Worm (Caenorhabditis elegans): ENCODE measurements around the gene lgc-40.

Gene lgc-40

ce11 chrX:2372134-2372533, 12.2 kb downstream of the lgc-40 start:
- TF ChIP-seq tbx-8 (GFP tag; optimal IDR thresholded peaks at IDR 0.05) = no peak
- TF ChIP-seq lsy-2 (tag; optimal IDR thresholded peaks at IDR 0.05) = no peak
- TF ChIP-seq hlh-1 (tag; optimal IDR thresholded peaks at IDR 0.05) = no peak
- TF ChIP-seq sptf-1 (tag; optimal IDR thresholded peaks at IDR 0.05) = no peak
- TF ChIP-seq elt-3 (tag; optimal IDR thresholded peaks at IDR 0.05) = no peak
- TF ChIP-seq elt-1 (tag; optimal IDR thresholded peaks at IDR 0.05; ENCODE audit: borderline replicate concordance, insufficient read depth) = no peak
- no peak for TF ChIP-seq nhr-237 (tag; optimal IDR thresholded peaks at IDR 0.05)
- no peak for TF ChIP-seq bed-3 (GFP tag; optimal IDR thresholded peaks at IDR 0.05)
- no peak for TF ChIP-seq cnd-1 (tag; optimal IDR thresholded peaks at IDR 0.05)
- TF ChIP-seq unc-62 (GFP tag; optimal IDR thresholded peaks at IDR 0.05) = no peak
- no peak for TF ChIP-seq pha-4 (tag; optimal IDR thresholded peaks at IDR 0.05)

- TF ChIP-seq ceh-43 (GFP tag; optimal IDR thresholded peaks at IDR 0.05) = no peak
- no peak for TF ChIP-seq sem-2 (GFP tag; optimal IDR thresholded peaks at IDR 0.05)
- no peak for TF ChIP-seq drap-1 (GFP tag; optimal IDR thresholded peaks at IDR 0.05)
- TF ChIP-seq unc-39 (tag; optimal IDR thresholded peaks at IDR 0.05) = no peak
- TF ChIP-seq snpc-4 (tag; optimal IDR thresholded peaks at IDR 0.05) = no peak
- TF ChIP-seq nhr-76 (tag; optimal IDR thresholded peaks at IDR 0.05) = no peak
- TF ChIP-seq elt-3 (tag; optimal IDR thresholded peaks at IDR 0.05) = no peak
- TF ChIP-seq elt-1 (tag; optimal IDR thresholded peaks at IDR 0.05; ENCODE audit: borderline replicate concordance, insufficient read depth) = no peak
- no peak for TF ChIP-seq lin-13 (tag; optimal IDR thresholded peaks at IDR 0.05)
Observed at ce11 chrX:2375300-2376035, 15.6 kb downstream of the lgc-40 start, which contains the start of gene F47G3.3. Gene F47G3.3 (plus strand): TSS chrX:2375985.

- TF ChIP-seq elt-1 (tag; optimal IDR thresholded peaks at IDR 0.05; ENCODE audit: borderline replicate concordance, insufficient read depth) (no peak), nhr-76 (tag; optimal IDR thresholded peaks at IDR 0.05) (no peak), mls-2 (tag; optimal IDR thresholded peaks at IDR 0.05) (no peak), ceh-83 (GFP tag; optimal IDR thresholded peaks at IDR 0.05) (no peak), lsy-2 (tag; optimal IDR thresholded peaks at IDR 0.05) (no peak), mab-5 (tag; optimal IDR thresholded peaks at IDR 0.05) (no peak), ztf-11 (tag; optimal IDR thresholded peaks at IDR 0.05) (no peak), lin-32 (GFP tag; optimal IDR thresholded peaks at IDR 0.05) (no peak), sem-2 (GFP tag; optimal IDR thresholded peaks at IDR 0.05) (no peak), sptf-1 (tag; optimal IDR thresholded peaks at IDR 0.05) (no peak), ceh-39 (tag; optimal IDR thresholded peaks at IDR 0.05) (no peak), ceh-43 (GFP tag; optimal IDR thresholded peaks at IDR 0.05) (no peak)
Observed at ce11 chrX:2380818-2381217, 20.9 kb downstream of the lgc-40 start.

ce11 chrX:2381282-2381681, 21.4 kb downstream of the lgc-40 start, which contains the start of gene F47G3.4:
Gene F47G3.4 (plus strand): TSS chrX:2381582.
- TF ChIP-seq snpc-4 (tag; optimal IDR thresholded peaks at IDR 0.05) (no peak), unc-39 (tag; optimal IDR thresholded peaks at IDR 0.05) (no peak), mls-2 (tag; optimal IDR thresholded peaks at IDR 0.05) (no peak), unc-62 (GFP tag; optimal IDR thresholded peaks at IDR 0.05) (no peak), ceh-43 (GFP tag; optimal IDR thresholded peaks at IDR 0.05) (no peak), bed-3 (GFP tag; optimal IDR thresholded peaks at IDR 0.05) (no peak)

- TF ChIP-seq nhr-2 (tag; optimal IDR thresholded peaks at IDR 0.05) (no peak), ces-1 (GFP tag; optimal IDR thresholded peaks at IDR 0.05) (peak; percentile 9), lin-13 (tag; optimal IDR thresholded peaks at IDR 0.05) (peak; percentile 38), pha-4 (tag; optimal IDR thresholded peaks at IDR 0.05) (peak; percentile 21), ztf-11 (tag; optimal IDR thresholded peaks at IDR 0.05) (no peak)
Observed at ce11 chrX:2382227-2382626, 22.3 kb downstream of the lgc-40 start.

- no peak for TF ChIP-seq lsy-2 (tag; optimal IDR thresholded peaks at IDR 0.05)
- TF ChIP-seq nhr-2 (tag; optimal IDR thresholded peaks at IDR 0.05) = no peak
- TF ChIP-seq zip-8 (tag; optimal IDR thresholded peaks at IDR 0.05) = no peak
- TF ChIP-seq unc-62 (GFP tag; optimal IDR thresholded peaks at IDR 0.05) = no peak
- TF ChIP-seq nhr-237 (tag; optimal IDR thresholded peaks at IDR 0.05) = no peak
- TF ChIP-seq lin-32 (GFP tag; optimal IDR thresholded peaks at IDR 0.05) = no peak
- no peak for TF ChIP-seq sptf-1 (tag; optimal IDR thresholded peaks at IDR 0.05)
- TF ChIP-seq nhr-28 (tag; optimal IDR thresholded peaks at IDR 0.05) = no peak
- no peak for TF ChIP-seq unc-120 (tag; optimal IDR thresholded peaks at IDR 0.05; ENCODE audit: poor library complexity, severe bottlenecking)
- no peak for TF ChIP-seq nhr-12 (tag; optimal IDR thresholded peaks at IDR 0.05)
- TF ChIP-seq mep-1 (tag; optimal IDR thresholded peaks at IDR 0.05) = no peak
- TF ChIP-seq ceh-39 (tag; optimal IDR thresholded peaks at IDR 0.05) = no peak
- TF ChIP-seq ceh-83 (GFP tag; optimal IDR thresholded peaks at IDR 0.05) = no peak
- TF ChIP-seq cnd-1 (tag; optimal IDR thresholded peaks at IDR 0.05) = no peak
- no peak for TF ChIP-seq nhr-76 (tag; optimal IDR thresholded peaks at IDR 0.05)
- no peak for TF ChIP-seq mab-5 (tag; optimal IDR thresholded peaks at IDR 0.05)
- no peak for TF ChIP-seq hlh-1 (tag; optimal IDR thresholded peaks at IDR 0.05)
Observed at ce11 chrX:2385453-2385852, 25.6 kb downstream of the lgc-40 start, which contains the start of gene F47G3.1. Gene F47G3.1 (plus strand): TSS chrX:2385753.

Data from whole organism, mixed stage, embryonic.